3 worm cellular contexts compared by ENCODE assay signal in the genomic region with DNA sequence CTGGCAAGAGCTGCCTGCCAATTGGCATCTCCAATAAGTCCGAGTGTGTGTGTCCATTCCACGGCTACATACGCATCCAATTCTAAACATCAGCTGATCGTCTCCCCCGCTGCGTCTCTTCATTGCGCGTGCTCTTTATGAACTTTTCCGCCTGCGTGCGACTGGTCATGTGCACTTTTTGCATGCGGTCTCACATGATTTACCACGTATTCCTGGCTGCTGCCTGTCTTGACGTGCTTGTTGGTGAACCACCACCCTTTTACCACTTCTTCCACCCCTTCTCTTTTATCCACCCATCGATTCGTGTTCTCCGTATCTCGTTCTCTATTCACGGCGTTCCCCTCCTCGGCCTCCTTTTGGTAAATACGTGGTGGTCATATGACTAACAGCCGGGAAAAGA.
TF ChIP-seq lines count a peak whose summit lies in the region.

No protein-coding gene starts in this region.

TF ChIP-seq in whole organism, L1 larva, 84 proteins besides CTCF, POLR2A, EP300 and RAD21 (continued from another document and continues in another):
- TF ChIP-seq ama-1 (optimal IDR thresholded peaks at IDR 0.05; lab: Kevin White, UChicago) (no peak), lir-3 (tag; optimal IDR thresholded peaks at IDR 0.05; lab: Kevin White, UChicago; ENCODE audit: poor library complexity) (peak; percentile 70), nhr-47 (tag; optimal IDR thresholded peaks at IDR 0.05; lab: Kevin White, UChicago) (peak; percentile 96), nhr-19 (GFP tag; conservative IDR thresholded peaks at IDR 0.05; lab: Robert Waterston, UW) (peak; percentile 86), dpl-1 (GFP tag; optimal IDR thresholded peaks at IDR 0.05; lab: Kevin White, UChicago) (peak; percentile 41 to 52 (median 44)), lin-35 (GFP tag; optimal IDR thresholded peaks at IDR 0.05; lab: Kevin White, UChicago) (peak; percentile 76 to 86), sup-37 (GFP tag; optimal IDR thresholded peaks at IDR 0.05; lab: Kevin White, UChicago) (peak; percentile 63), ets-5 (GFP tag; IDR thresholded peaks at IDR 0.05; lab: Robert Waterston, UW) (no peak), egl-13 (tag; optimal IDR thresholded peaks at IDR 0.05; lab: Kevin White, UChicago) (peak; percentile 92), nhr-71 (tag; optimal IDR thresholded peaks at IDR 0.05; lab: Kevin White, UChicago) (peak; percentile 97), alr-1 (tag; optimal IDR thresholded peaks at IDR 0.05; lab: Kevin White, UChicago; ENCODE audit: borderline replicate concordance) (no peak), nhr-12 (tag; optimal IDR thresholded peaks at IDR 0.05; lab: Kevin White, UChicago) (no peak), unc-62 (GFP tag; optimal IDR thresholded peaks at IDR 0.05; lab: Kevin White, UChicago) (no peak), blmp-1 (tag; optimal IDR thresholded peaks at IDR 0.05; lab: Kevin White, UChicago) (peak; percentile 60), jun-1 (tag; optimal IDR thresholded peaks at IDR 0.05; lab: Kevin White, UChicago) (peak; percentile 82), tbx-2 (tag; optimal IDR thresholded peaks at IDR 0.05; lab: Kevin White, UChicago) (peak; percentile 95), nhr-77 (tag; optimal IDR thresholded peaks at IDR 0.05; lab: Kevin White, UChicago) (no peak), mab-9 (GFP tag; IDR thresholded peaks at IDR 0.05; lab: Robert Waterston, UW) (peak; percentile 83; the same call in 1 of the 2 replicates), irx-1 (tag; optimal IDR thresholded peaks at IDR 0.05; lab: Kevin White, UChicago) (peak; percentile 81), sox-4 (tag; optimal IDR thresholded peaks at IDR 0.05; lab: Kevin White, UChicago) (peak; percentile 88), ztf-11 (tag; optimal IDR thresholded peaks at IDR 0.05; lab: Kevin White, UChicago) (peak in 1 of 2 experiments; percentile 91), ztf-4 (tag; optimal IDR thresholded peaks at IDR 0.05; lab: Kevin White, UChicago) (peak; percentile 81), lin-13 (GFP tag; optimal IDR thresholded peaks at IDR 0.05; lab: Kevin White, UChicago) (peak; percentile 89), pax-3 (tag; optimal IDR thresholded peaks at IDR 0.05; lab: Kevin White, UChicago) (peak; percentile 91), Y116A8C.19 (tag; optimal IDR thresholded peaks at IDR 0.05; lab: Kevin White, UChicago; ENCODE audit: borderline replicate concordance) (no peak), hlh-17 (GFP tag; optimal IDR thresholded peaks at IDR 0.05; lab: Kevin White, UChicago; ENCODE audit: borderline replicate concordance) (no peak), dsc-1 (tag; optimal IDR thresholded peaks at IDR 0.05; lab: Kevin White, UChicago) (peak; percentile 98), unc-30 (tag; optimal IDR thresholded peaks at IDR 0.05; lab: Kevin White, UChicago) (no peak), efl-1 (optimal IDR thresholded peaks at IDR 0.05; lab: Kevin White, UChicago) (peak; percentile 66 to 83), efl-1 (GFP tag; optimal IDR thresholded peaks at IDR 0.05 in 1 of 2; lab: Kevin White, UChicago) (peak; percentile 66 to 94), aly-2 (tag; optimal IDR thresholded peaks at IDR 0.05; lab: Kevin White, UChicago) (no peak), mef-2 (tag; optimal IDR thresholded peaks at IDR 0.05; lab: Kevin White, UChicago) (peak; percentile 18), nhr-237 (tag; optimal IDR thresholded peaks at IDR 0.05; lab: Kevin White, UChicago) (no peak), unc-86 (tag; optimal IDR thresholded peaks at IDR 0.05; lab: Kevin White, UChicago) (peak; percentile 97), C16A3.4 (tag; optimal IDR thresholded peaks at IDR 0.05; lab: Kevin White, UChicago) (peak; percentile 56), ceh-63 (GFP tag; optimal IDR thresholded peaks at IDR 0.05; lab: Kevin White, UChicago) (no peak), C04F5.9 (tag; optimal IDR thresholded peaks at IDR 0.05; lab: Kevin White, UChicago) (peak; percentile 44), snu-23 (GFP tag; optimal IDR thresholded peaks at IDR 0.05; lab: Kevin White, UChicago) (peak; percentile 94), snpc-4 (tag; optimal IDR thresholded peaks at IDR 0.05; lab: Kevin White, UChicago) (peak; percentile 71), unc-130 (tag; optimal IDR thresholded peaks at IDR 0.05; lab: Kevin White, UChicago) (peak; percentile 61), fkh-8 (tag; optimal IDR thresholded peaks at IDR 0.05; lab: Kevin White, UChicago) (peak; percentile 99)

TF ChIP-seq in whole organism, L3 larva, 47 proteins besides CTCF, POLR2A, EP300 and RAD21 (continued from another document):
- TF ChIP-seq ceh-28 (tag; optimal IDR thresholded peaks at IDR 0.05; lab: Kevin White, UChicago), result peak; percentile 64
- TF ChIP-seq egl-27 (tag; optimal IDR thresholded peaks at IDR 0.05; lab: Kevin White, UChicago), result no peak
- TF ChIP-seq egl-5 (tag; optimal IDR thresholded peaks at IDR 0.05; lab: Kevin White, UChicago), result peak; percentile 83
- TF ChIP-seq hmg-11 (tag; optimal IDR thresholded peaks at IDR 0.05; lab: Kevin White, UChicago), result peak; percentile 71
- no peak for TF ChIP-seq nhr-25 (tag; optimal IDR thresholded peaks at IDR 0.05; lab: Kevin White, UChicago)
- no peak for TF ChIP-seq nhr-67 (tag; optimal IDR thresholded peaks at IDR 0.05; lab: Kevin White, UChicago)
- peak; percentile 76 for TF ChIP-seq nhr-11 (tag; optimal IDR thresholded peaks at IDR 0.05; lab: Kevin White, UChicago)
- TF ChIP-seq snpc-4 (tag; optimal IDR thresholded peaks at IDR 0.05; lab: Kevin White, UChicago), result peak; percentile 21
- TF ChIP-seq nhr-76 (tag; optimal IDR thresholded peaks at IDR 0.05; lab: Kevin White, UChicago), result no peak
- TF ChIP-seq ceh-9 (tag; optimal IDR thresholded peaks at IDR 0.05; lab: Kevin White, UChicago), result no peak
- TF ChIP-seq jun-1 (tag; optimal IDR thresholded peaks at IDR 0.05; lab: Kevin White, UChicago), result peak; percentile 81
- no peak for TF ChIP-seq daf-12 (tag; optimal IDR thresholded peaks at IDR 0.05; lab: Kevin White, UChicago)
- TF ChIP-seq elt-2 (tag; optimal IDR thresholded peaks at IDR 0.05; lab: Kevin White, UChicago), result peak; percentile 38
- no peak for TF ChIP-seq ztf-4 (tag; optimal IDR thresholded peaks at IDR 0.05; lab: Kevin White, UChicago)
- no peak for TF ChIP-seq sea-2 (GFP tag; optimal IDR thresholded peaks at IDR 0.05; lab: Kevin White, UChicago)
- no peak for TF ChIP-seq ceh-16 (tag; optimal IDR thresholded peaks at IDR 0.05; lab: Kevin White, UChicago)
- no peak for TF ChIP-seq ZK546.5 (tag; optimal IDR thresholded peaks at IDR 0.05; lab: Kevin White, UChicago)
- TF ChIP-seq nhr-12 (tag; optimal IDR thresholded peaks at IDR 0.05; lab: Kevin White, UChicago), result no peak
- peak; percentile 71 for TF ChIP-seq skn-1 (tag; optimal IDR thresholded peaks at IDR 0.05; lab: Kevin White, UChicago)
- no peak for TF ChIP-seq eor-1 (tag; optimal IDR thresholded peaks at IDR 0.05; lab: Kevin White, UChicago)
- TF ChIP-seq unc-62 (GFP tag; optimal IDR thresholded peaks at IDR 0.05; lab: Kevin White, UChicago), result no peak
- TF ChIP-seq R02D3.7 (tag; optimal IDR thresholded peaks at IDR 0.05; lab: Kevin White, UChicago), result no peak
- peak; percentile 39 for TF ChIP-seq elt-1 (tag; optimal IDR thresholded peaks at IDR 0.05; lab: Kevin White, UChicago)
- no peak for TF ChIP-seq ztf-11 (tag; optimal IDR thresholded peaks at IDR 0.05; lab: Kevin White, UChicago)
- TF ChIP-seq nhr-77 (tag; optimal IDR thresholded peaks at IDR 0.05; lab: Kevin White, UChicago), result no peak
- TF ChIP-seq pha-4 (tag; optimal IDR thresholded peaks at IDR 0.05; lab: Kevin White, UChicago), result peak; percentile 77
- no peak for TF ChIP-seq nhr-237 (tag; optimal IDR thresholded peaks at IDR 0.05; lab: Kevin White, UChicago)
- peak; percentile 69 for TF ChIP-seq nhr-43 (tag; optimal IDR thresholded peaks at IDR 0.05; lab: Kevin White, UChicago; ENCODE audit: poor library complexity, severe bottlenecking)

TF ChIP-seq in whole organism, young adult, 124 proteins besides CTCF, POLR2A, EP300 and RAD21 (continued from another document and continues in another):
- TF ChIP-seq Y79H2A.3 (GFP tag; conservative IDR thresholded peaks at IDR 0.05; lab: Robert Waterston, UW), result no peak
- no peak for TF ChIP-seq ceh-91 (GFP tag; IDR thresholded peaks at IDR 0.05; lab: Robert Waterston, UW)
- no peak for TF ChIP-seq F33H1.4 (GFP tag; IDR thresholded peaks at IDR 0.05; lab: Robert Waterston, UW)
- TF ChIP-seq nhr-27 (tag; optimal IDR thresholded peaks at IDR 0.05; lab: Kevin White, UChicago), result no peak
- TF ChIP-seq ztf-26 (tag; optimal IDR thresholded peaks at IDR 0.05; lab: Kevin White, UChicago), result peak; percentile 46
- peak; percentile 59; the same call in 1 of the 2 replicates for TF ChIP-seq lir-1 (GFP tag; conservative IDR thresholded peaks at IDR 0.05; lab: Robert Waterston, UW)
- peak; percentile 72; the same call in 1 of the 2 replicates for TF ChIP-seq lin-26 (GFP tag; IDR thresholded peaks at IDR 0.05; lab: Robert Waterston, UW)
- no peak for TF ChIP-seq hlh-12 (tag; optimal IDR thresholded peaks at IDR 0.05; lab: Kevin White, UChicago)
- no peak for TF ChIP-seq ztf-25 (GFP tag; IDR thresholded peaks at IDR 0.05; lab: Robert Waterston, UW)
- TF ChIP-seq F23B12.7 (tag; optimal IDR thresholded peaks at IDR 0.05; lab: Kevin White, UChicago; ENCODE audit: insufficient read depth), result no peak
- TF ChIP-seq ccch-3 (GFP tag; optimal IDR thresholded peaks at IDR 0.05; lab: Kevin White, UChicago), result no peak
- peak; percentile 66 for TF ChIP-seq somi-1 (GFP tag; optimal IDR thresholded peaks at IDR 0.05; lab: Kevin White, UChicago)
- no peak for TF ChIP-seq hmg-20 (GFP tag; IDR thresholded peaks at IDR 0.05; lab: Robert Waterston, UW)
- peak; percentile 80; the same call in 1 of the 2 replicates for TF ChIP-seq B0336.3 (GFP tag; IDR thresholded peaks at IDR 0.05; lab: Robert Waterston, UW)
- peak in 1 of 3 experiments; percentile 29 for TF ChIP-seq lin-35 (GFP tag; optimal IDR thresholded peaks at IDR 0.05; lab: Kevin White, UChicago)
- TF ChIP-seq Y67H2A.10 (GFP tag; conservative IDR thresholded peaks at IDR 0.05; lab: Robert Waterston, UW), result peak; percentile 74; the same call in 1 of the 2 replicates
- peak; percentile 51; the same call in 1 of the 2 replicates for TF ChIP-seq ztf-6 (GFP tag; IDR thresholded peaks at IDR 0.05; lab: Robert Waterston, UW)
- TF ChIP-seq madf-8 (GFP tag; conservative IDR thresholded peaks at IDR 0.05; lab: Robert Waterston, UW), result no peak
- TF ChIP-seq attf-6 (GFP tag; IDR thresholded peaks at IDR 0.05; lab: Robert Waterston, UW), result no peak
- TF ChIP-seq ztf-18 (tag; optimal IDR thresholded peaks at IDR 0.05; lab: Kevin White, UChicago), result peak; percentile 42
- TF ChIP-seq zfh-2 (GFP tag; conservative IDR thresholded peaks at IDR 0.05; lab: Robert Waterston, UW), result peak; percentile 97
- peak; percentile 95 for TF ChIP-seq hmg-1.2 (GFP tag; IDR thresholded peaks at IDR 0.05; lab: Robert Waterston, UW)
- peak; percentile 79 for TF ChIP-seq let-526 (GFP tag; IDR thresholded peaks at IDR 0.05; lab: Robert Waterston, UW)
- TF ChIP-seq K12H6.12 (tag; optimal IDR thresholded peaks at IDR 0.05; lab: Kevin White, UChicago), result peak; percentile 83
- no peak for TF ChIP-seq dpff-1 (tag; optimal IDR thresholded peaks at IDR 0.05; lab: Kevin White, UChicago)
- TF ChIP-seq bed-1 (GFP tag; IDR thresholded peaks at IDR 0.05; lab: Robert Waterston, UW), result no peak
- TF ChIP-seq madf-10 (tag; optimal IDR thresholded peaks at IDR 0.05; lab: Kevin White, UChicago), result peak; percentile 59
- TF ChIP-seq bed-2 (GFP tag; IDR thresholded peaks at IDR 0.05; lab: Robert Waterston, UW), result 0 out of 2 replicates have a peak, but pooled peaks have one; percentile 60
- peak; percentile 72; the same call in 1 of the 2 replicates for TF ChIP-seq egl-18 (GFP tag; IDR thresholded peaks at IDR 0.05; lab: Robert Waterston, UW)
- no peak for TF ChIP-seq tbx-9 (tag; optimal IDR thresholded peaks at IDR 0.05; lab: Kevin White, UChicago; ENCODE audit: borderline replicate concordance)
- no peak for TF ChIP-seq snpc-3.4 (tag; optimal IDR thresholded peaks at IDR 0.05; lab: Kevin White, UChicago)
- TF ChIP-seq Y56A3A.18 (GFP tag; IDR thresholded peaks at IDR 0.05; lab: Robert Waterston, UW), result 0 out of 2 replicates have a peak, but pooled peaks have one; percentile 48
- TF ChIP-seq ztf-22 (GFP tag; optimal IDR thresholded peaks at IDR 0.05; lab: Kevin White, UChicago), result peak; percentile 57
- TF ChIP-seq nhr-179 (tag; optimal IDR thresholded peaks at IDR 0.05; lab: Kevin White, UChicago), result no peak
- TF ChIP-seq zim-3 (tag; optimal IDR thresholded peaks at IDR 0.05; lab: Kevin White, UChicago), result no peak
- TF ChIP-seq madf-3 (GFP tag; IDR thresholded peaks at IDR 0.05; lab: Robert Waterston, UW), result no peak
- no peak for TF ChIP-seq cebp-1 (GFP tag; IDR thresholded peaks at IDR 0.05; lab: Robert Waterston, UW)
- TF ChIP-seq cebp-1 (tag; optimal IDR thresholded peaks at IDR 0.05; lab: Kevin White, UChicago), result peak; percentile 89
- TF ChIP-seq ztf-3 (GFP tag; optimal IDR thresholded peaks at IDR 0.05; lab: Kevin White, UChicago), result no peak
- TF ChIP-seq hrde-1 (tag; optimal IDR thresholded peaks at IDR 0.05; lab: Kevin White, UChicago; ENCODE audit: borderline replicate concordance), result no peak
- peak; percentile 41; the same call in 1 of the 2 replicates for TF ChIP-seq sea-2 (GFP tag; IDR thresholded peaks at IDR 0.05; lab: Robert Waterston, UW)
- TF ChIP-seq hlh-26 (GFP tag; conservative IDR thresholded peaks at IDR 0.05; lab: Robert Waterston, UW), result no peak
- TF ChIP-seq atf-7 (tag; optimal IDR thresholded peaks at IDR 0.05; lab: Kevin White, UChicago), result peak; percentile 89
- peak; percentile 71 to 73 for TF ChIP-seq let-607 (tag; optimal IDR thresholded peaks at IDR 0.05; lab: Kevin White, UChicago)
- TF ChIP-seq F57C9.4 (tag; optimal IDR thresholded peaks at IDR 0.05; lab: Kevin White, UChicago), result no peak
- peak; percentile 56 for TF ChIP-seq ets-4 (GFP tag; optimal IDR thresholded peaks at IDR 0.05; lab: Kevin White, UChicago)
- 0 out of 2 replicates have a peak, but pooled peaks have one; percentile 37 for TF ChIP-seq egrh-3 (GFP tag; IDR thresholded peaks at IDR 0.05; lab: Robert Waterston, UW)
- no peak for TF ChIP-seq aptf-2 (GFP tag; conservative IDR thresholded peaks at IDR 0.05; lab: Robert Waterston, UW)
- TF ChIP-seq B0019.2 (GFP tag; conservative IDR thresholded peaks at IDR 0.05; lab: Robert Waterston, UW), result no peak
- no peak for TF ChIP-seq lsl-1 (GFP tag; optimal IDR thresholded peaks at IDR 0.05; lab: Kevin White, UChicago)
- no peak for TF ChIP-seq ceh-79 (tag; optimal IDR thresholded peaks at IDR 0.05; lab: Kevin White, UChicago)
- peak; percentile 45 for TF ChIP-seq gei-17 (GFP tag; optimal IDR thresholded peaks at IDR 0.05; lab: Kevin White, UChicago)
- TF ChIP-seq repo-1 (tag; optimal IDR thresholded peaks at IDR 0.05; lab: Kevin White, UChicago), result peak; percentile 45
- peak; percentile 80 for TF ChIP-seq ceh-27 (GFP tag; optimal IDR thresholded peaks at IDR 0.05; lab: Kevin White, UChicago)
- TF ChIP-seq rcor-1 (GFP tag; IDR thresholded peaks at IDR 0.05; lab: Robert Waterston, UW), result peak; percentile 77; the same call in 1 of the 2 replicates
- TF ChIP-seq mel-28 (tag; optimal IDR thresholded peaks at IDR 0.05; lab: Kevin White, UChicago; ENCODE audit: borderline replicate concordance), result no peak
- TF ChIP-seq F49E8.2 (tag; optimal IDR thresholded peaks at IDR 0.05; lab: Kevin White, UChicago; ENCODE audit: insufficient read depth), result no peak
- TF ChIP-seq nfya-1 (tag; optimal IDR thresholded peaks at IDR 0.05; lab: Kevin White, UChicago; ENCODE audit: borderline replicate concordance, insufficient read depth), result no peak
- no peak for TF ChIP-seq him-1 (tag; optimal IDR thresholded peaks at IDR 0.05; lab: Kevin White, UChicago)
- peak; percentile 29 for TF ChIP-seq tlf-1 (GFP tag; optimal IDR thresholded peaks at IDR 0.05; lab: Kevin White, UChicago)
- TF ChIP-seq attf-3 (GFP tag; conservative IDR thresholded peaks at IDR 0.05; lab: Robert Waterston, UW), result no peak
- TF ChIP-seq attf-5 (GFP tag; optimal IDR thresholded peaks at IDR 0.05; lab: Kevin White, UChicago), result peak; percentile 83
- TF ChIP-seq akir-1 (GFP tag; optimal IDR thresholded peaks at IDR 0.05; lab: Kevin White, UChicago), result peak; percentile 42
- no peak for TF ChIP-seq rpc-1 (optimal IDR thresholded peaks at IDR 0.05; lab: Kevin White, UChicago)
- TF ChIP-seq rpc-1 (tag; optimal IDR thresholded peaks at IDR 0.05; lab: Kevin White, UChicago), result no peak
